Worm (Caenorhabditis elegans) whole organism, early embryonic: ENCODE data around the gene srw-59.

Source experiments
- F13C5.2 ChIP-seq: sonication (generic microtip); optimal IDR thresholded peaks from 2 replicates; lab custom pipeline; 2017; ENCODE audit warnings: mild to moderate bottlenecking, missing genetic modification characterization, inconsistent platforms, missing compliant biosample characterization
- aly-1 ChIP-seq: sonication (generic microtip); optimal IDR thresholded peaks from 2 replicates; lab custom pipeline; 2016; ENCODE audit warnings: missing genetic modification characterization, missing compliant biosample characterization
- ama-1 ChIP-seq: fragments of 150-350 bp; optimal IDR thresholded peaks from 2 replicates; lab custom pipeline; 2014
- ets-7 ChIP-seq: sonication (generic microtip); optimal IDR thresholded peaks from 2 replicates; lab custom pipeline; 2016; ENCODE audit warnings: missing genotype, missing genetic modification characterization, missing compliant biosample characterization
- flt-1 ChIP-seq: fragments of 200-800 bp; sonication (Bioruptor generic); IDR thresholded peaks from 2 replicates; pipeline ENCODE4 v1.3.6; 2022; ENCODE audit warnings: missing genetic modification characterization, missing compliant biosample characterization
- hmbx-1 ChIP-seq: sonication (generic microtip); optimal IDR thresholded peaks from 2 replicates; lab custom pipeline; 2016; ENCODE audit warnings: mild to moderate bottlenecking, missing genetic modification characterization, missing compliant biosample characterization
- hmg-4 ChIP-seq: fragments of 200-800 bp; sonication (Bioruptor generic); optimal IDR thresholded peaks from 2 replicates; lab custom pipeline; 2018; ENCODE audit warnings: mild to moderate bottlenecking, missing genetic modification characterization, missing compliant biosample characterization
- hnd-1 ChIP-seq: sonication (generic microtip); optimal IDR thresholded peaks from 2 replicates; lab custom pipeline; 2016; ENCODE audit warnings: missing genetic modification characterization, missing compliant biosample characterization
- scrt-1 ChIP-seq: fragments of 200-800 bp; sonication (Bioruptor generic); IDR thresholded peaks from 2 replicates; pipeline ENCODE4 v1.3.6; 2022; ENCODE audit warnings: missing genetic modification characterization, missing compliant biosample characterization
- sea-1 ChIP-seq: fragments of 200-800 bp; sonication (Bioruptor generic); conservative IDR thresholded peaks from 2 replicates; pipeline ENCODE4 v1.3.6; 2022; ENCODE audit warnings: missing genetic modification characterization, missing compliant biosample characterization
- tra-4 ChIP-seq: sonication (generic microtip); optimal IDR thresholded peaks from 2 replicates; lab custom pipeline; 2017; ENCODE audit warnings: missing genetic modification characterization, missing compliant biosample characterization

ce11 chrV:15952762-15953161 lies 2.0 kb upstream of the srw-59 start, which contains the start of gene srw-56:
- TF ChIP-seq ama-1 (lab: Kevin White, UChicago) = no peak
- no peak for TF ChIP-seq scrt-1
- TF ChIP-seq hmbx-1 = no peak
- TF ChIP-seq aly-1 (tag; lab: Kevin White, UChicago) = no peak
- TF ChIP-seq ets-7 = no peak
- no peak for TF ChIP-seq F13C5.2 (tag; lab: Kevin White, UChicago)
- TF ChIP-seq hnd-1 (tag; lab: Kevin White, UChicago) = no peak
- TF ChIP-seq sea-1 (GFP tag; lab: Robert Waterston, UW) = no peak
- no peak for TF ChIP-seq flt-1
- TF ChIP-seq hmg-4 (GFP tag; lab: Kevin White, UChicago) = no peak
- no peak for TF ChIP-seq tra-4 (tag; lab: Kevin White, UChicago)
